Worm (Caenorhabditis elegans) whole organism, L1 larva: ENCODE measurements around the gene F21D5.4.

ENCODE experiments used
- C04F5.9 ChIP-seq: sonication (generic microtip); optimal IDR thresholded peaks from 2 replicates; lab custom pipeline; 2016; ENCODE audit warnings: missing genetic modification characterization, missing compliant biosample characterization
- C16A3.4 ChIP-seq: fragments of 150-350 bp; optimal IDR thresholded peaks from 2 replicates; lab custom pipeline; 2014; ENCODE audit warnings: missing biosample characterization, missing genetic modification characterization
- F16B12.6 ChIP-seq: fragments of 150-350 bp; optimal IDR thresholded peaks from 2 replicates; lab custom pipeline; 2014; ENCODE audit warnings: missing biosample characterization, missing genetic modification characterization
- Y116A8C.19 ChIP-seq: sonication (generic microtip); optimal IDR thresholded peaks from 2 replicates; lab custom pipeline; 2016; ENCODE audit warnings: missing compliant biosample characterization, missing genetic modification characterization, borderline replicate concordance
- aha-1 ChIP-seq: fragments of 150-350 bp; optimal IDR thresholded peaks from 2 replicates; lab custom pipeline; 2014; ENCODE audit warnings: missing biosample characterization, missing genetic modification characterization
- alr-1 ChIP-seq: fragments of 200-800 bp; sonication (Bioruptor generic); optimal IDR thresholded peaks from 2 replicates; lab custom pipeline; 2018; ENCODE audit warnings: borderline replicate concordance, mild to moderate bottlenecking, missing genetic modification characterization, missing compliant biosample characterization
- blmp-1 ChIP-seq: fragments of 150-350 bp; optimal IDR thresholded peaks from 2 replicates; lab custom pipeline; 2014; ENCODE audit warnings: missing biosample characterization, missing genetic modification characterization
- ceh-63 ChIP-seq: fragments of 200-800 bp; sonication (Bioruptor generic); optimal IDR thresholded peaks from 2 replicates; lab custom pipeline; 2018; ENCODE audit warnings: mild to moderate bottlenecking, missing genetic modification characterization, missing compliant biosample characterization
- ceh-8 ChIP-seq: fragments of 200-800 bp; sonication (Bioruptor generic); optimal IDR thresholded peaks from 2 replicates; lab custom pipeline; 2018; ENCODE audit warnings: mild to moderate bottlenecking, missing genetic modification characterization, moderate library complexity, missing compliant biosample characterization
- ceh-82 ChIP-seq, 3 experiments: fragments of 150-350 bp in 1 of 3; sonication (generic microtip) in 2 of 3; optimal IDR thresholded peaks; 2 replicates each; lab custom pipeline; 2014 to 2017; ENCODE audit warnings: missing biosample characterization in 3 of 3, missing genetic modification characterization in 3 of 3
- ceh-88 ChIP-seq: fragments of 200-800 bp; sonication (Bioruptor generic); IDR thresholded peaks from 2 replicates; pipeline ENCODE4 v1.3.6; 2022; ENCODE audit warnings: missing genetic modification characterization, missing compliant biosample characterization
- ceh-90 ChIP-seq: sonication (generic microtip); optimal IDR thresholded peaks from 2 replicates; lab custom pipeline; 2016; ENCODE audit warnings: missing genetic modification characterization, missing compliant biosample characterization
- dsc-1 ChIP-seq: sonication (generic microtip); optimal IDR thresholded peaks from 2 replicates; lab custom pipeline; 2016; ENCODE audit warnings: mild to moderate bottlenecking, missing genetic modification characterization, missing compliant biosample characterization
- efl-1 ChIP-seq, 4 experiments: fragments of 150-350 bp; optimal IDR thresholded peaks in 3 of 4; peaks in 1 of 4; 1 replicate in 1 of 4; 2 replicates in 3 of 4; lab custom pipeline; 2014; ENCODE audit warnings: missing biosample characterization in 2 of 4, missing genetic modification characterization in 2 of 4, missing genetic modification reagents in 2 of 4
- egl-13 ChIP-seq: sonication (generic microtip); optimal IDR thresholded peaks from 2 replicates; lab custom pipeline; 2016; ENCODE audit warnings: missing genotype, missing genetic modification reagents, missing genetic modification characterization, missing compliant biosample characterization
- egl-27 ChIP-seq, 2 experiments: fragments of 150-350 bp in 1 of 2; sonication (generic microtip); optimal IDR thresholded peaks; 3 replicates each; lab custom pipeline; 2017 to 2018; ENCODE audit warnings: missing biosample characterization in 2 of 2, missing genetic modification characterization in 2 of 2, missing genetic modification reagents in 2 of 2
- fkh-4 ChIP-seq: sonication (generic microtip); optimal IDR thresholded peaks from 2 replicates; lab custom pipeline; 2016; ENCODE audit warnings: missing compliant biosample characterization, missing genetic modification characterization, borderline replicate concordance
- fkh-8 ChIP-seq: sonication (generic microtip); optimal IDR thresholded peaks from 2 replicates; lab custom pipeline; 2016; ENCODE audit warnings: mild to moderate bottlenecking, missing genetic modification characterization, missing compliant biosample characterization
- hlh-4 ChIP-seq: sonication (generic microtip); optimal IDR thresholded peaks from 2 replicates; lab custom pipeline; 2016; ENCODE audit warnings: mild to moderate bottlenecking, missing genetic modification characterization, missing compliant biosample characterization
- isw-1 ChIP-seq: fragments of 200-800 bp; sonication (Bioruptor generic); IDR thresholded peaks from 2 replicates; pipeline ENCODE4 v1.3.6; 2022; ENCODE audit warnings: missing genetic modification characterization, missing compliant biosample characterization
- jun-1 ChIP-seq: fragments of 150-350 bp; optimal IDR thresholded peaks from 2 replicates; lab custom pipeline; 2014; ENCODE audit warnings: missing biosample characterization, missing genetic modification reagents, missing genetic modification characterization
- lin-13 ChIP-seq: fragments of 150-350 bp; optimal IDR thresholded peaks from 2 replicates; lab custom pipeline; 2014; ENCODE audit warnings: missing biosample characterization, missing genetic modification reagents, missing genetic modification characterization
- lin-14 ChIP-seq: fragments of 200-800 bp; sonication (Bioruptor generic); optimal IDR thresholded peaks from 2 replicates; lab custom pipeline; 2018; ENCODE audit warnings: mild to moderate bottlenecking, missing genetic modification characterization, moderate library complexity, missing compliant biosample characterization
- lin-15B ChIP-seq: fragments of 150-350 bp; sonication (generic microtip); optimal IDR thresholded peaks from 3 replicates; lab custom pipeline; 2014; ENCODE audit warnings: missing biosample characterization, missing genetic modification characterization
- lir-3 ChIP-seq: sonication (generic microtip); optimal IDR thresholded peaks from 2 replicates; lab custom pipeline; 2016; ENCODE audit warnings: mild to moderate bottlenecking, missing genetic modification characterization, moderate library complexity, missing compliant biosample characterization; ENCODE audit not compliant: poor library complexity
- mab-9 ChIP-seq: fragments of 200-800 bp; sonication (Bioruptor generic); IDR thresholded peaks from 2 replicates; pipeline ENCODE4 v1.3.6; 2022; ENCODE audit warnings: missing genetic modification reagents, missing genetic modification characterization, missing compliant biosample characterization
- mef-2 ChIP-seq: fragments of 150-350 bp; optimal IDR thresholded peaks from 2 replicates; lab custom pipeline; 2014; ENCODE audit warnings: missing biosample characterization, missing genetic modification characterization
- nhr-12 ChIP-seq: sonication (generic microtip); optimal IDR thresholded peaks from 2 replicates; lab custom pipeline; 2017; ENCODE audit warnings: missing biosample characterization, missing genetic modification characterization
- nhr-237 ChIP-seq: fragments of 150-350 bp; optimal IDR thresholded peaks from 2 replicates; lab custom pipeline; 2014; ENCODE audit warnings: missing biosample characterization, missing genetic modification characterization
- nhr-28 ChIP-seq: fragments of 150-350 bp; optimal IDR thresholded peaks from 2 replicates; lab custom pipeline; 2014; ENCODE audit warnings: missing biosample characterization, missing genetic modification characterization
- nhr-71 ChIP-seq: sonication (generic microtip); optimal IDR thresholded peaks from 2 replicates; lab custom pipeline; 2016; ENCODE audit warnings: mild to moderate bottlenecking, missing genetic modification characterization, moderate library complexity, missing compliant biosample characterization
- nhr-76 ChIP-seq: sonication (generic microtip); optimal IDR thresholded peaks from 2 replicates; lab custom pipeline; 2017; ENCODE audit warnings: missing biosample characterization, missing genetic modification characterization
- nhr-77 ChIP-seq: fragments of 150-350 bp; optimal IDR thresholded peaks from 2 replicates; lab custom pipeline; 2014; ENCODE audit warnings: missing biosample characterization, missing genetic modification characterization
- nhr-84 ChIP-seq: sonication (generic microtip); optimal IDR thresholded peaks from 2 replicates; lab custom pipeline; 2017; ENCODE audit warnings: missing biosample characterization, missing genetic modification characterization
- nhr-85 ChIP-seq: sonication (generic microtip); peaks from one replicate; lab custom pipeline; 2016; ENCODE audit warnings: missing genetic modification characterization, inconsistent platforms, missing compliant biosample characterization
- nhr-90 ChIP-seq: sonication (generic microtip); optimal IDR thresholded peaks from 2 replicates; lab custom pipeline; 2016; ENCODE audit warnings: mild to moderate bottlenecking, missing genetic modification characterization, missing compliant biosample characterization; ENCODE audit not compliant: poor library complexity
- pag-3 ChIP-seq: sonication (generic microtip); optimal IDR thresholded peaks from 2 replicates; lab custom pipeline; 2017; ENCODE audit warnings: missing genetic modification characterization, mild to moderate bottlenecking, missing compliant biosample characterization, antibody characterized with exemption, borderline replicate concordance; ENCODE audit not compliant: insufficient read depth
- pax-3 ChIP-seq: fragments of 200-800 bp; sonication (Bioruptor generic); optimal IDR thresholded peaks from 2 replicates; lab custom pipeline; 2018; ENCODE audit warnings: mild to moderate bottlenecking, missing genetic modification characterization, moderate library complexity, missing compliant biosample characterization
- skn-1 ChIP-seq: fragments of 150-350 bp; optimal IDR thresholded peaks from 2 replicates; lab custom pipeline; 2014; ENCODE audit warnings: missing biosample characterization, missing genetic modification characterization
- snpc-4 ChIP-seq: fragments of 150-350 bp; optimal IDR thresholded peaks from 2 replicates; lab custom pipeline; 2014; ENCODE audit warnings: missing biosample characterization, missing genetic modification characterization
- snu-23 ChIP-seq: sonication (generic microtip); optimal IDR thresholded peaks from 2 replicates; lab custom pipeline; 2016; ENCODE audit warnings: missing genetic modification characterization, missing compliant biosample characterization
- sox-4 ChIP-seq: sonication (generic microtip); optimal IDR thresholded peaks from 2 replicates; lab custom pipeline; 2016; ENCODE audit warnings: missing genetic modification characterization, missing compliant biosample characterization
- sptf-1 ChIP-seq: fragments of 150-350 bp; optimal IDR thresholded peaks from 2 replicates; lab custom pipeline; 2014; ENCODE audit warnings: missing biosample characterization, missing genetic modification characterization
- tbx-2 ChIP-seq: sonication (generic microtip); optimal IDR thresholded peaks from 2 replicates; lab custom pipeline; 2016; ENCODE audit warnings: missing genetic modification characterization, missing compliant biosample characterization
- unc-130 ChIP-seq: fragments of 150-350 bp; optimal IDR thresholded peaks from 2 replicates; lab custom pipeline; 2017; ENCODE audit warnings: missing biosample characterization, missing genetic modification characterization, inconsistent platforms
- unc-62 ChIP-seq: fragments of 150-350 bp; optimal IDR thresholded peaks from 2 replicates; lab custom pipeline; 2014; ENCODE audit warnings: missing biosample characterization, missing genetic modification reagents, missing genetic modification characterization
- unc-98 ChIP-seq: fragments of 200-800 bp; sonication (Bioruptor generic); IDR thresholded peaks from 2 replicates; pipeline ENCODE4 v1.3.6; 2022; ENCODE audit warnings: missing genetic modification characterization, missing compliant biosample characterization
- vab-15 ChIP-seq: sonication (generic microtip); optimal IDR thresholded peaks from 2 replicates; lab custom pipeline; 2017; ENCODE audit warnings: missing genotype, mild to moderate bottlenecking, missing genetic modification characterization, missing compliant biosample characterization
- xbp-1 ChIP-seq: sonication (generic microtip); optimal IDR thresholded peaks from 2 replicates; lab custom pipeline; 2016; ENCODE audit warnings: missing genetic modification characterization, missing compliant biosample characterization
- zag-1 ChIP-seq: fragments of 150-350 bp; optimal IDR thresholded peaks from 2 replicates; lab custom pipeline; 2014; ENCODE audit warnings: missing biosample characterization, missing genetic modification characterization
- zip-4 ChIP-seq: fragments of 200-800 bp; sonication (Bioruptor generic); optimal IDR thresholded peaks from 2 replicates; lab custom pipeline; 2018; ENCODE audit warnings: mild to moderate bottlenecking, missing genetic modification characterization, moderate library complexity, missing compliant biosample characterization
- ztf-11 ChIP-seq, 2 experiments: sonication (generic microtip); optimal IDR thresholded peaks; 2 replicates each; lab custom pipeline; 2016 to 2017; ENCODE audit warnings: missing genetic modification characterization in 2 of 2, missing biosample characterization in 1 of 2, missing compliant biosample characterization in 1 of 2
- ztf-4 ChIP-seq: fragments of 150-350 bp; optimal IDR thresholded peaks from 2 replicates; lab custom pipeline; 2014; ENCODE audit warnings: missing biosample characterization, missing genetic modification characterization

The F21D5.4 gene

DNA sequence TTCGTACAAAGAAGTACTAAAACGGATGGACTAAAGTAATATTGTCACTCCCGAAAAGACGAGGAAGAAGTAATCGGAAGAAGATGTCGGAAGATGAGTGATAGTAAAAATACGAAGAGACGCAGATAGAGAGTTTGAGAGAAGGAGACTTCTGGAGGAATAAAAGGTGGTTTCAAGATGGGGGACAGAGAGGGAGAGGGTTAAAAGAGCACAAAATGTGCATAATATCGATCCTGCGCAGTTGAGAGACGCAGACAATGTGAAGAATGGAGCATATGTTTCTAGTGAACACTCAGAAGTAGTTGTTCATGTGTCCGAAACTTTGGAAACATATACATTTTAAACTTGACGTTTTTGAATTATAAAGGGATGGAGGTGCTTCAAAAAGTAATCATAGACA is 24.6 kb downstream of the F21D5.4 start (continued):
- no peak for TF ChIP-seq snu-23 (GFP tag; lab: Kevin White, UChicago)
- peak; percentile 41 for TF ChIP-seq tbx-2 (tag; lab: Kevin White, UChicago)
- TF ChIP-seq ceh-88 (GFP tag; lab: Robert Waterston, UW): no peak
- peak; percentile 46 for TF ChIP-seq egl-13 (tag; lab: Kevin White, UChicago)
- no peak for TF ChIP-seq Y116A8C.19 (tag; lab: Kevin White, UChicago)
- no peak for TF ChIP-seq pag-3 (tag; lab: Kevin White, UChicago)
- TF ChIP-seq zip-4: no peak
- peak; percentile 92 for TF ChIP-seq dsc-1 (tag; lab: Kevin White, UChicago)
- TF ChIP-seq ztf-11 (tag; optimal IDR thresholded peaks at IDR 0.05; lab: Kevin White, UChicago): no peak
- TF ChIP-seq jun-1 (tag; lab: Kevin White, UChicago): no peak
- peak; percentile 92 for TF ChIP-seq lin-14 (GFP tag; lab: Kevin White, UChicago)
- no peak for TF ChIP-seq mab-9 (GFP tag; lab: Robert Waterston, UW)
- no peak for TF ChIP-seq nhr-85 (tag; lab: Kevin White, UChicago)
- TF ChIP-seq blmp-1 (tag; lab: Kevin White, UChicago): no peak
- peak; percentile 14 for TF ChIP-seq xbp-1 (tag; lab: Kevin White, UChicago)
- TF ChIP-seq nhr-84 (tag; lab: Kevin White, UChicago): no peak
- TF ChIP-seq lir-3 (tag; lab: Kevin White, UChicago): no peak
- no peak for TF ChIP-seq nhr-90
- TF ChIP-seq aha-1 (tag; lab: Kevin White, UChicago): no peak
- peak; percentile 48 for TF ChIP-seq zag-1
- peak; percentile 53 for TF ChIP-seq nhr-71 (tag; lab: Kevin White, UChicago)
- no peak for TF ChIP-seq ceh-8 (GFP tag; lab: Kevin White, UChicago)
- TF ChIP-seq hlh-4 (tag; lab: Kevin White, UChicago): no peak
- TF ChIP-seq nhr-76 (tag; lab: Kevin White, UChicago): no peak
- no peak for TF ChIP-seq F16B12.6
- TF ChIP-seq mef-2 (tag; lab: Kevin White, UChicago): no peak
- no peak for TF ChIP-seq ztf-4 (tag; lab: Kevin White, UChicago)
- TF ChIP-seq fkh-8: peak; percentile 47
- TF ChIP-seq efl-1 (optimal IDR thresholded peaks at IDR 0.05; lab: Kevin White, UChicago): peak; percentile 43 to 56
- peak in 1 of 2 experiments; percentile 9 for TF ChIP-seq efl-1 (GFP tag; optimal IDR thresholded peaks at IDR 0.05 in 1 of 2; lab: Kevin White, UChicago)
- no peak for TF ChIP-seq unc-98
- no peak for TF ChIP-seq nhr-12 (tag; lab: Kevin White, UChicago)
- TF ChIP-seq nhr-28 (tag; lab: Kevin White, UChicago): no peak
- TF ChIP-seq skn-1 (tag; lab: Kevin White, UChicago): peak; percentile 11
- no peak for TF ChIP-seq ceh-63 (GFP tag; lab: Kevin White, UChicago)
- no peak for TF ChIP-seq unc-62
- no peak for TF ChIP-seq ceh-90 (tag; lab: Kevin White, UChicago)
- peak; percentile 35 for TF ChIP-seq isw-1
- TF ChIP-seq egl-27 (tag; optimal IDR thresholded peaks at IDR 0.05; lab: Kevin White, UChicago): no peak
- TF ChIP-seq vab-15: no peak
- TF ChIP-seq sox-4 (tag; lab: Kevin White, UChicago): no peak
- no peak for TF ChIP-seq lin-13 (GFP tag; lab: Kevin White, UChicago)
- TF ChIP-seq nhr-237 (tag; lab: Kevin White, UChicago): no peak
- no peak for TF ChIP-seq unc-130 (tag; lab: Kevin White, UChicago)
- no peak for TF ChIP-seq pax-3
- TF ChIP-seq lin-15B: no peak
- TF ChIP-seq nhr-77: no peak
- TF ChIP-seq snpc-4 (tag; lab: Kevin White, UChicago): no peak
- no peak for TF ChIP-seq C04F5.9 (tag; lab: Kevin White, UChicago)
- TF ChIP-seq alr-1: no peak
- no peak for TF ChIP-seq sptf-1 (tag; lab: Kevin White, UChicago)
- peak; percentile 15 to 66 (median 34) for TF ChIP-seq ceh-82 (tag; optimal IDR thresholded peaks at IDR 0.05; lab: Kevin White, UChicago)
- TF ChIP-seq C16A3.4 (tag; lab: Kevin White, UChicago): no peak
- peak; percentile 65 for TF ChIP-seq fkh-4 (tag; lab: Kevin White, UChicago)
